Fruit fly (Drosophila melanogaster): ENCODE results near the gene CG31546.

Gene CG31546

dm6 chr3R:5620387-5620956, 15.0 kb downstream of the CG31546 start (continued):
- peak; percentile 25 for TF ChIP-seq Deaf1 (tag; optimal IDR thresholded peaks at IDR 0.05)
- TF ChIP-seq CG8281 (tag; optimal IDR thresholded peaks at IDR 0.05) = peak; percentile 61
- TF ChIP-seq CG9727 (GFP tag; optimal IDR thresholded peaks at IDR 0.05) = peak; percentile 75
- TF ChIP-seq CG31365 (tag; optimal IDR thresholded peaks at IDR 0.05) = no peak
- peak; percentile 54 for TF ChIP-seq CG2875 (GFP tag; optimal IDR thresholded peaks at IDR 0.05)
- TF ChIP-seq trem (tag; optimal IDR thresholded peaks at IDR 0.05) = peak; percentile 12
- TF ChIP-seq zf30C (GFP tag; optimal IDR thresholded peaks at IDR 0.05) = peak; percentile 34
- TF ChIP-seq Scr (GFP tag; IDR thresholded peaks at IDR 0.05; ENCODE audit: partially characterized antibody) = no peak
- TF ChIP-seq ranshi (GFP tag; IDR thresholded peaks at IDR 0.05) = peak; percentile 65; the same call in 1 of the 2 replicates
- peak; percentile 43 for TF ChIP-seq Ssrp (tag; optimal IDR thresholded peaks at IDR 0.05)
- TF ChIP-seq CG12942 (GFP tag; optimal IDR thresholded peaks at IDR 0.05) = peak; percentile 6
- peak; percentile 8 for TF ChIP-seq CG15073 (GFP tag; optimal IDR thresholded peaks at IDR 0.05)
- TF ChIP-seq CG8924 (tag; optimal IDR thresholded peaks at IDR 0.05) = peak; percentile 74
- peak; percentile 52 for TF ChIP-seq crc (GFP tag; optimal IDR thresholded peaks at IDR 0.05)
- TF ChIP-seq ap (GFP tag; IDR thresholded peaks at IDR 0.05) = peak; percentile 53
- peak; percentile 39 for TF ChIP-seq Chrac-16 (GFP tag; optimal IDR thresholded peaks at IDR 0.05)
- 0 out of 2 replicates have a peak, but pooled peaks have one; percentile 3 for TF ChIP-seq CG10321 (GFP tag; IDR thresholded peaks at IDR 0.05)
- TF ChIP-seq cwo (GFP tag; optimal IDR thresholded peaks at IDR 0.05) = peak; percentile 28
- peak; percentile 55; the same call in 1 of the 2 replicates for TF ChIP-seq CG7372 (GFP tag; IDR thresholded peaks at IDR 0.05)
- peak; percentile 49 for TF ChIP-seq en (GFP tag; optimal IDR thresholded peaks at IDR 0.05)
- TF ChIP-seq usp (GFP tag; optimal IDR thresholded peaks at IDR 0.05) = no peak
- TF ChIP-seq ci (GFP tag; IDR thresholded peaks at IDR 0.05) = peak; percentile 85
- peak; percentile 27 for TF ChIP-seq da (GFP tag; optimal IDR thresholded peaks at IDR 0.05)
- TF ChIP-seq CG15011 (GFP tag; optimal IDR thresholded peaks at IDR 0.05) = no peak
- TF ChIP-seq gcm (GFP tag; optimal IDR thresholded peaks at IDR 0.05) = peak; percentile 38
- peak; percentile 49 for TF ChIP-seq ewg (GFP tag; optimal IDR thresholded peaks at IDR 0.05)
- peak; percentile 60 for TF ChIP-seq mam (GFP tag; optimal IDR thresholded peaks at IDR 0.05)
- no peak for TF ChIP-seq Blimp-1 (GFP tag; optimal IDR thresholded peaks at IDR 0.05)
- peak; percentile 37; the same call in 1 of the 2 replicates for TF ChIP-seq sob (GFP tag; IDR thresholded peaks at IDR 0.05)
- peak; percentile 32 for TF ChIP-seq Nf-YB (GFP tag; optimal IDR thresholded peaks at IDR 0.05)
- TF ChIP-seq CG14050 (GFP tag; IDR thresholded peaks at IDR 0.05) = no peak
- peak; percentile 30 for TF ChIP-seq HLH54F (GFP tag; optimal IDR thresholded peaks at IDR 0.05)
- peak; percentile 62 for TF ChIP-seq CG5180 (GFP tag; optimal IDR thresholded peaks at IDR 0.05)
- peak; percentile 59; the same call in 1 of the 2 replicates for TF ChIP-seq CG5953 (GFP tag; IDR thresholded peaks at IDR 0.05)
- peak; percentile 55 for TF ChIP-seq CG13624 (GFP tag; optimal IDR thresholded peaks at IDR 0.05)
- TF ChIP-seq br (optimal IDR thresholded peaks at IDR 0.05) = no peak
- TF ChIP-seq twi (tag; optimal IDR thresholded peaks at IDR 0.05) = peak; percentile 36
- TF ChIP-seq Hsf (GFP tag; optimal IDR thresholded peaks at IDR 0.05) = peak; percentile 54
- peak; percentile 18 for TF ChIP-seq exex (tag; optimal IDR thresholded peaks at IDR 0.05)
- peak; percentile 43; the same call in 1 of the 2 replicates for TF ChIP-seq CG14014 (GFP tag; IDR thresholded peaks at IDR 0.05)
- TF ChIP-seq sug (tag; optimal IDR thresholded peaks at IDR 0.05) = peak; percentile 13
- TF ChIP-seq CG3163 (GFP tag; optimal IDR thresholded peaks at IDR 0.05) = peak; percentile 52
- TF ChIP-seq slp2 (GFP tag; optimal IDR thresholded peaks at IDR 0.05) = peak; percentile 48
- 0 out of 2 replicates have a peak, but pooled peaks have one; percentile 9 for TF ChIP-seq gsb (GFP tag; IDR thresholded peaks at IDR 0.05)
- no peak for TF ChIP-seq ro (GFP tag; IDR thresholded peaks at IDR 0.05)
- TF ChIP-seq CG13424 (tag; optimal IDR thresholded peaks at IDR 0.05) = peak; percentile 60
- peak; percentile 46 for TF ChIP-seq CHES-1-like (GFP tag; optimal IDR thresholded peaks at IDR 0.05)
- TF ChIP-seq tio (GFP tag; optimal IDR thresholded peaks at IDR 0.05) = peak; percentile 77
- peak; percentile 43 for TF ChIP-seq fd64A (GFP tag; optimal IDR thresholded peaks at IDR 0.05)
- TF ChIP-seq so (GFP tag; IDR thresholded peaks at IDR 0.05) = peak; percentile 44; the same call in 1 of the 3 replicates
